Fruit fly (Drosophila melanogaster): ENCODE measurements around the gene Tango5.

Gene Tango5

DNA sequence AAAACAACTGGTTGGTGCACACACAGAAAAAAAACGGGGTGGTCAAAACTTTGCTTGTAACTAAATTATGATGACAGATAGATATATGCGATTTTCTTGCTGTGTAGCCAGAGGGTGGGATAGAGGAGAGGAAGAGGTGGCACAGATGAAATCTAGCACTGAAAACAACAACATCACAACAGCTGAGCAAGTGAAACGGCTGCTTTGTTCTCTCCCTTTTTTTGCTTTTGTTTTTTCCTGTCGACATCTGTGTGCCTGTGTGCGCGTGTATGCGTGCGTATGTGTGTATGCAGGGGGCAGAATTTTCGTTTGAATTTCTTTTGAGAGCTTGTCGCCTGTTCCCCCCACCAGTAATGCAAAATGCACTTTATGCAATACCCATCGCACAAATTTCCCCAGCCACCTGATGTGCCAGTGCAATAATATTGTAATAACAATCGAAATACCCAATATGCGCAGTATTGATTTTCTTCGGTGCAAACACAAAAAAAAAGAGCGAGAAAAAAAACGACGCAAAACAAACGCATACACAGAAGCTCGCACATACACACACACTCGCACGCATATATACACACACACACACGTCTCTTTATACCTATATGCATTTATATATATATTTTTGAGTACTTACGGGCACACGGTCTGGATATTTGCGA lies 3.3 kb upstream of the Tango5 start (continued):
- TF ChIP-seq CG10631 (GFP tag; optimal IDR thresholded peaks at IDR 0.05), result peak; percentile 70
- TF ChIP-seq Hr38 (GFP tag; optimal IDR thresholded peaks at IDR 0.05), result peak; percentile 2
- no peak for TF ChIP-seq vri (GFP tag; optimal IDR thresholded peaks at IDR 0.05)
- peak; percentile 95 to 97 for TF ChIP-seq ss (GFP tag; optimal IDR thresholded peaks at IDR 0.05)
- no peak for TF ChIP-seq CG11902 (GFP tag; optimal IDR thresholded peaks at IDR 0.05)
- peak; percentile 73 for TF ChIP-seq Eip93F (GFP tag; optimal IDR thresholded peaks at IDR 0.05)
- TF ChIP-seq salr (GFP tag; optimal IDR thresholded peaks at IDR 0.05), result peak in 1 of 2 experiments; percentile 84
- peak; percentile 53 for TF ChIP-seq Lpt (GFP tag; optimal IDR thresholded peaks at IDR 0.05)
- peak; percentile 80 for TF ChIP-seq CG9139 (GFP tag; optimal IDR thresholded peaks at IDR 0.05)
- peak; percentile 52 for TF ChIP-seq CG8632 (GFP tag; optimal IDR thresholded peaks at IDR 0.05)
- TF ChIP-seq dac (GFP tag; optimal IDR thresholded peaks at IDR 0.05), result peak; percentile 56
- peak; percentile 70 for TF ChIP-seq CG6276 (GFP tag; optimal IDR thresholded peaks at IDR 0.05)
- TF ChIP-seq Gug (GFP tag; IDR thresholded peaks at IDR 0.05), result peak; percentile 53
- TF ChIP-seq CG6808 (GFP tag; optimal IDR thresholded peaks at IDR 0.05), result peak; percentile 90
- peak; percentile 51 for TF ChIP-seq CG11762 (GFP tag; optimal IDR thresholded peaks at IDR 0.05; ENCODE audit: insufficient read depth)
- peak; percentile 58 for TF ChIP-seq achi (GFP tag; optimal IDR thresholded peaks at IDR 0.05)
- peak; percentile 83 for TF ChIP-seq Sox14 (GFP tag; optimal IDR thresholded peaks at IDR 0.05)
- TF ChIP-seq fkh (GFP tag; optimal IDR thresholded peaks at IDR 0.05), result peak; percentile 34
- peak; percentile 81 for TF ChIP-seq CG16779 (tag; optimal IDR thresholded peaks at IDR 0.05)
- TF ChIP-seq CG8119 (GFP tag; IDR thresholded peaks at IDR 0.05), result peak; percentile 59
- peak; percentile 36 for TF ChIP-seq Met (GFP tag; optimal IDR thresholded peaks at IDR 0.05)
- peak; percentile 48 for TF ChIP-seq CG34406 (GFP tag; optimal IDR thresholded peaks at IDR 0.05)
- peak; percentile 58 for TF ChIP-seq Smox (GFP tag; optimal IDR thresholded peaks at IDR 0.05)
- TF ChIP-seq CG15336 (GFP tag; IDR thresholded peaks at IDR 0.05), result peak; percentile 64
- peak; percentile 66 for TF ChIP-seq CG7368 (GFP tag; optimal IDR thresholded peaks at IDR 0.05)
- peak; percentile 54 for TF ChIP-seq CG1621 (tag; optimal IDR thresholded peaks at IDR 0.05)
- TF ChIP-seq Hr4 (GFP tag; optimal IDR thresholded peaks at IDR 0.05), result peak; percentile 67
- TF ChIP-seq eg (GFP tag; IDR thresholded peaks at IDR 0.05), result peak; percentile 79
- peak; percentile 28 for TF ChIP-seq CG11294 (GFP tag; IDR thresholded peaks at IDR 0.05)
- no peak for TF ChIP-seq Blimp-1 (GFP tag; optimal IDR thresholded peaks at IDR 0.05)
- TF ChIP-seq OdsH (GFP tag; optimal IDR thresholded peaks at IDR 0.05), result peak; percentile 48
- peak; percentile 83 for TF ChIP-seq svp (GFP tag)
- peak; percentile 59 for TF ChIP-seq pdm3 (GFP tag; optimal IDR thresholded peaks at IDR 0.05)

DNA sequence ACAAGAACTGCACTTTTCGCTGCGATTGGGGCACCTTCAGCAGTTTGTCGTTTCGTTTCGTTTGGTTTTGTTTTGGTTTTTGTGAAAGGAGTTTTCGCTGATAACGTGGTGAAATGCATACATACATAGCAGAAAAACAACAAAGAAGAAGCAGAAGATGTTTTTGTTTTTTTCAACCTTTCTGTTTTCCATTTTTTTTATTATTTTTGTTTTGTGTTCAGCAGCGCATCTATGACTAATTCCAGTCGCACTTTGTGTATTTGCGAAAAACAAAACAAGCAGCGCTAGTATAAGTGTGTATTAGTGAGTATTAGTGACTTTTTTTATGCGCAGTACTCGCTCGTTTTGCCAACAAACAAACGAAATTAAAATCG lies 2.8 kb upstream of the Tango5 start:
- TF ChIP-seq CG8632 (GFP tag; optimal IDR thresholded peaks at IDR 0.05) (no peak), Blimp-1 (GFP tag; optimal IDR thresholded peaks at IDR 0.05) (peak; percentile 25), CG11294 (GFP tag; IDR thresholded peaks at IDR 0.05) (no peak), CG6276 (GFP tag; optimal IDR thresholded peaks at IDR 0.05) (peak; percentile 75), CG8119 (GFP tag; IDR thresholded peaks at IDR 0.05) (peak; percentile 59; the same call in 2 of the 3 replicates)

DNA sequence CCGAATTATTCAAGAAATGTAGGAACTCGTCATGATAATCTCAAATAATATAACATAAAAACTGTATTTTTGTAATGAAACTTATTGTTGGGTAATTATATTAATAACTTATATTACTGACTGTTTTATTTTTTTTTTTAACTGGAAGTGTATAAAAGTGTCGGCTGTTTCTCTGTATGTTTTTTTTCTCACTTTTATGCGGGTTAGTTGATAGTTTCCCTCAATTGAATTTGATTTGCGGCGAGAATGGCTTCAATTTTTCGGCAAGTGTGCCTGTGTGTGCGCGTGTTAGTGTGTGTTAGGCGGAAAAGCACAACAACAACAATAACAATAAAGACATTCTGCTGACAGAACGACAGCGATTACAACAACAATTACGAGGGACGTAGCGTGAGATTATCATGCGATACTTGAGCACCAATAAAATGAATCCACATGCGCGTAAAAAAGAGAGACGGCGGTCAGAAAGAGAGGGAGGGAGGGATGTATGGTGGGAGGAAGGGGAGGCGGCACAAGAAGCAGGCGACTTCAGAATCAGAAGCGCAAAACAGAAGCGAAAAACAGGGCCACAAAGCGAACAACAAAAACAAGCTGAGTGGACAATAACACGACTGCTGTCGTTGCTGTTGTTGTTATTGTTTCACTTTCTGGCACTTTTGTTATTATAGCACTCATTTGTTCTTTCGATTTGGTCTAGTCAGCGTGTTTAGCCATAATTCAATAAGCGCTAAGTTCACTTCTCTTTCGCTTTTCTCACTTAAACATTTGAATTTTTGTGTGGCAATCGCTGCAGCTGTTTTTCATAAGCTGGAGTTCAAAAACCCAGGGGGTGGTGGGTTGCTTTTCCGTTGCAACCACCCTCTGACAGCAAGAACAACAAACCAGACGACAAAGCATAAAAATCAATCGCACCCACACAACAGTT lies 992 bp downstream of the Tango5 start:
- TF ChIP-seq CG16779 (tag; optimal IDR thresholded peaks at IDR 0.05) (peak; percentile 21), vri (GFP tag; optimal IDR thresholded peaks at IDR 0.05) (peak; percentile 42), CG11902 (GFP tag; optimal IDR thresholded peaks at IDR 0.05) (no peak), CG34406 (GFP tag; optimal IDR thresholded peaks at IDR 0.05) (no peak), CG31627 (GFP tag; optimal IDR thresholded peaks at IDR 0.05) (no peak), CG3032 (tag; optimal IDR thresholded peaks at IDR 0.05) (no peak), OdsH (GFP tag; optimal IDR thresholded peaks at IDR 0.05) (no peak), Lpt (GFP tag; optimal IDR thresholded peaks at IDR 0.05) (no peak), CG11294 (GFP tag; IDR thresholded peaks at IDR 0.05) (no peak), dac (GFP tag; optimal IDR thresholded peaks at IDR 0.05) (no peak), Sox15 (GFP tag; optimal IDR thresholded peaks at IDR 0.05) (no peak), eg (GFP tag; IDR thresholded peaks at IDR 0.05) (no peak), Eip75B (GFP tag; optimal IDR thresholded peaks at IDR 0.05) (peak; percentile 23), lz (GFP tag; optimal IDR thresholded peaks at IDR 0.05) (no peak), Met (GFP tag; optimal IDR thresholded peaks at IDR 0.05) (peak; percentile 22), CG1621 (tag; optimal IDR thresholded peaks at IDR 0.05) (no peak), CG10669 (GFP tag; optimal IDR thresholded peaks at IDR 0.05) (no peak), fd59A (GFP tag; optimal IDR thresholded peaks at IDR 0.05) (no peak), acj6 (GFP tag; optimal IDR thresholded peaks at IDR 0.05) (no peak), CG8632 (GFP tag; optimal IDR thresholded peaks at IDR 0.05) (no peak), CG6276 (GFP tag; optimal IDR thresholded peaks at IDR 0.05) (peak; percentile 29), CG6163 (GFP tag; IDR thresholded peaks at IDR 0.05) (peak; percentile 48; the same call in 1 of the 3 replicates), topi (GFP tag; optimal IDR thresholded peaks at IDR 0.05) (no peak), Eip78C (GFP tag) (peak; percentile 69)
